Worm (Caenorhabditis elegans): ENCODE measurements around the gene cest-3.

ce11 chrX:12204334-12204733 is 37.1 kb upstream of the cest-3 start:
- TF ChIP-seq lim-7 (GFP tag; IDR thresholded peaks at IDR 0.05) (no peak), lin-13 (GFP tag; optimal IDR thresholded peaks at IDR 0.05) (no peak)

All from whole organism, L4 larva.